Worm (Caenorhabditis elegans) whole organism, young adult: ENCODE measurements around the gene dcap-1.

Source experiments
- B0019.2 ChIP-seq: fragments of 200-800 bp; sonication (Bioruptor generic); conservative IDR thresholded peaks from 2 replicates; pipeline ENCODE4 v1.3.6; 2022; ENCODE audit warnings: missing genetic modification reagents, missing genetic modification characterization, missing compliant biosample characterization
- T07F8.4 ChIP-seq: sonication (generic microtip); optimal IDR thresholded peaks from 2 replicates; lab custom pipeline; 2016; ENCODE audit warnings: mild to moderate bottlenecking, missing genetic modification characterization, moderate library complexity, missing compliant biosample characterization
- mes-4 ChIP-seq: sonication (generic microtip); optimal IDR thresholded peaks from 2 replicates; lab custom pipeline; 2016; ENCODE audit warnings: missing genotype, missing genetic modification characterization, missing compliant biosample characterization
- sdz-38 ChIP-seq: sonication (generic microtip); optimal IDR thresholded peaks from 2 replicates; lab custom pipeline; 2016; ENCODE audit warnings: missing genotype, missing genetic modification characterization, missing compliant biosample characterization
- snpc-4 ChIP-seq, 5 experiments: fragments of 150-350 bp in 1 of 5; sonication (generic microtip) in 4 of 5; optimal IDR thresholded peaks; 2 replicates each; lab custom pipeline; 2014 to 2018; ENCODE audit warnings: missing genetic modification characterization in 5 of 5, missing biosample characterization in 3 of 5, antibody characterized with exemption in 2 of 5, mild to moderate bottlenecking in 2 of 5, missing compliant biosample characterization in 2 of 5, missing genotype in 2 of 5, moderate library complexity in 2 of 5, missing genetic modification reagents in 1 of 5

DNA sequence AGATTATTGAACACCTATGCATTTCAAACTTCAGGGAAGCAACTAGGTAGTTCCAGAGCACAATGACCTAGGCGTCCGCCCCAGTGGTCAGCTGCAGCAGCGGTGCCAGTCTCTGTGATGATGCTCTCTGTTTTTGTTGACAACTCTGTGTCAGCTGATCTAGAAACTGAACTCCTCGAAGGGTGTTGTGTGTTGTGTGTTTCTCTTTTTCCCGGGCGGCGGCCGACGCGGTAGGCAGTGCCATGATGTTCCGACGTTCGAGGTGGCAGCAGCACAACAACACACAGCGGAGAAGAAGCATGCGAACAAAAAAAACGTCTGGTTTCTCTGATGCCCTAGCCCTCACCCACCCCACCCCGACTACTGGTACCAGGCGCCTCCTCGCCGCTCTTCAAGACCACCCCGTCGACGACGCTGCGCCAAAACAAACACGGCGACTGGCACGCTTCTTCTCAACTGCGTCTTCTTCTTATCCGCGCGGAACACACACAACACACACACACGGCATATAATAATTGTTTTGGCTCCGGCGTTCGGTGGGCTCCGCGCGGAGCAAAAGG lies 9.8 kb upstream of the dcap-1 start:
- TF ChIP-seq B0019.2 (GFP tag; lab: Robert Waterston, UW) (no peak), sdz-38 (no peak), mes-4 (no peak), T07F8.4 (no peak), snpc-4 (GFP tag; optimal IDR thresholded peaks at IDR 0.05; lab: Kevin White, UChicago) (no peak), snpc-4 (tag; optimal IDR thresholded peaks at IDR 0.05; lab: Kevin White, UChicago) (no peak)
